Fruit fly (Drosophila melanogaster) Kc167 (cell line): ENCODE results near the gene CG32568.

Experiments used
- Myc ChIP-seq: fragments of >200 bp; optimal IDR thresholded peaks from 2 replicates; lab custom pipeline; 2017; ENCODE audit warnings: missing external identifiers
- Sin3A ChIP-seq: fragments of >200 bp; optimal IDR thresholded peaks from 2 replicates; lab custom pipeline; 2018; ENCODE audit warnings: missing external identifiers
- h ChIP-seq: fragments of >200 bp; optimal IDR thresholded peaks from 3 replicates; lab custom pipeline; 2018; ENCODE audit warnings: missing external identifiers
- insv ChIP-seq: fragments of >200 bp; optimal IDR thresholded peaks from 3 replicates; lab custom pipeline; 2018; ENCODE audit warnings: missing external identifiers
- psq ChIP-seq: fragments of >200 bp; optimal IDR thresholded peaks from 2 replicates; lab custom pipeline; 2017; ENCODE audit warnings: missing external identifiers
- ttk ChIP-seq: sonication (Bioruptor generic); optimal IDR thresholded peaks from 2 replicates; lab custom pipeline; 2017; ENCODE audit warnings: missing external identifiers

CG32568 gene

dm6 chrX:16783743-16784142, 43.0 kb downstream of the CG32568 start, which contains the start of gene mRpL22:
Gene mRpL22 (plus strand): TSS chrX:16783933.
- no peak for TF ChIP-seq Myc (lab: Kevin White, UChicago)
- no peak for TF ChIP-seq psq (lab: Kevin White, UChicago)
- no peak for TF ChIP-seq h (lab: Kevin White, UChicago)

dm6 chrX:16786860-16787415, 46.2 kb downstream of the CG32568 start, which contains the start of the genes CG9609 and Sap30:
Gene CG9609 (minus strand): TSS chrX:16787008.
Gene Sap30 (plus strand): TSS chrX:16787283.
- TF ChIP-seq Myc (lab: Kevin White, UChicago): no peak
- TF ChIP-seq psq (lab: Kevin White, UChicago): no peak
- TF ChIP-seq h (lab: Kevin White, UChicago): no peak
- no peak for TF ChIP-seq insv (lab: Kevin White, UChicago)
- no peak for TF ChIP-seq ttk (lab: Kevin White, UChicago)
- TF ChIP-seq Sin3A (lab: Kevin White, UChicago): no peak

- no peak for TF ChIP-seq psq (lab: Kevin White, UChicago)
- TF ChIP-seq Sin3A (lab: Kevin White, UChicago): no peak
- TF ChIP-seq h (lab: Kevin White, UChicago): no peak
- TF ChIP-seq ttk (lab: Kevin White, UChicago): no peak
- no peak for TF ChIP-seq Myc (lab: Kevin White, UChicago)
- TF ChIP-seq insv (lab: Kevin White, UChicago): no peak
These were observed 46.8 kb downstream of the CG32568 start for dm6 chrX:16787416-16787900.

dm6 chrX:16791058-16791457, 50.4 kb downstream of the CG32568 start, which contains the start of gene Rrp45:
Gene Rrp45 (minus strand): TSS chrX:16791266.
- TF ChIP-seq h (lab: Kevin White, UChicago) (no peak), ttk (lab: Kevin White, UChicago) (no peak), insv (lab: Kevin White, UChicago) (no peak), Myc (lab: Kevin White, UChicago) (no peak), psq (lab: Kevin White, UChicago) (no peak), Sin3A (lab: Kevin White, UChicago) (no peak)

- TF ChIP-seq Sin3A (lab: Kevin White, UChicago) (no peak), psq (lab: Kevin White, UChicago) (no peak), h (lab: Kevin White, UChicago) (no peak), ttk (lab: Kevin White, UChicago) (no peak), insv (lab: Kevin White, UChicago) (no peak), Myc (lab: Kevin White, UChicago) (no peak)
These were observed 51.5 kb downstream of the CG32568 start, which contains the start of gene CG4768 for dm6 chrX:16791920-16792829. Gene CG4768 (plus strand): TSS chrX:16792119.
